Fruit fly (Drosophila melanogaster) whole organism, embryonic: ENCODE data around the gene CG18661.

Source experiments
- CG15601 ChIP-seq: fragments of 200-800 bp; sonication (Bioruptor generic); optimal IDR thresholded peaks from 3 replicates; lab custom pipeline; 2019; ENCODE audit warnings: missing biosample characterization, mild to moderate bottlenecking, missing genetic modification characterization, moderate library complexity
- CG16863 ChIP-seq: fragments of 200-800 bp; sonication (Bioruptor generic); optimal IDR thresholded peaks from 3 replicates; lab custom pipeline; 2016; ENCODE audit warnings: missing biosample characterization, missing genetic modification characterization
- CG17612 ChIP-seq: fragments of 200-800 bp; sonication (Bioruptor generic); IDR thresholded peaks from 2 replicates; pipeline ENCODE4 v1.3.6; 2022; ENCODE audit warnings: missing biosample characterization, missing genetic modification characterization
- CG2199 ChIP-seq: fragments of 200-800 bp; sonication (Bioruptor generic); IDR thresholded peaks from 3 replicates; pipeline ENCODE4 v1.3.6; 2022; ENCODE audit warnings: missing biosample characterization, missing genetic modification characterization
- CG8290 ChIP-seq, 3 experiments: fragments of 200-800 bp; sonication (Bioruptor generic); optimal IDR thresholded peaks; 2 replicates each; lab custom pipeline; 2016 to 2019; ENCODE audit warnings: missing biosample characterization in 3 of 3, missing genetic modification characterization in 3 of 3, mild to moderate bottlenecking in 2 of 3, moderate library complexity in 1 of 3
- Deaf1 ChIP-seq: fragments of 200-800 bp; optimal IDR thresholded peaks from 3 replicates; lab custom pipeline; 2019; ENCODE audit warnings: missing biosample characterization, mild to moderate bottlenecking, missing genetic modification characterization, moderate library complexity
- Eip74EF ChIP-seq, 2 experiments: fragments of 200-800 bp in 1 of 2; fragments of >200 bp in 1 of 2; sonication (Bioruptor generic) in 1 of 2; optimal IDR thresholded peaks; 2 replicates each; lab custom pipeline; 2017 to 2019; ENCODE audit warnings: missing biosample characterization in 2 of 2, missing genetic modification characterization in 2 of 2, mild to moderate bottlenecking in 1 of 2, moderate library complexity in 1 of 2
- Fer3 ChIP-seq: fragments of 200-800 bp; sonication (Bioruptor generic); optimal IDR thresholded peaks from 2 replicates; lab custom pipeline; 2018; ENCODE audit warnings: missing biosample characterization, mild to moderate bottlenecking, missing genetic modification characterization, moderate library complexity
- H15 ChIP-seq: fragments of 200-800 bp; sonication (Bioruptor generic); IDR thresholded peaks from 3 replicates; pipeline ENCODE4 v1.3.6; 2022; ENCODE audit warnings: missing biosample characterization, missing genetic modification characterization
- Hmx ChIP-seq: fragments of 200-800 bp; sonication (Bioruptor generic); optimal IDR thresholded peaks from 2 replicates; lab custom pipeline; 2016; ENCODE audit warnings: missing biosample characterization, missing genetic modification characterization
- Mad ChIP-seq: fragments of 200-800 bp; sonication (Bioruptor generic); optimal IDR thresholded peaks from 2 replicates; lab custom pipeline; 2016; ENCODE audit warnings: missing biosample characterization, missing genetic modification characterization
- Neu2 ChIP-seq: fragments of 200-800 bp; sonication (Bioruptor generic); optimal IDR thresholded peaks from 3 replicates; lab custom pipeline; 2016; ENCODE audit warnings: missing biosample characterization, missing genetic modification characterization, borderline replicate concordance
- Xbp1 ChIP-seq: fragments of 200-800 bp; sonication (Bioruptor generic); optimal IDR thresholded peaks from 3 replicates; lab custom pipeline; 2016; ENCODE audit warnings: missing biosample characterization, mild to moderate bottlenecking, missing genetic modification characterization
- abd-A ChIP-seq: fragments of 200-800 bp; sonication (Bioruptor generic); optimal IDR thresholded peaks from 3 replicates; lab custom pipeline; 2019; ENCODE audit warnings: missing biosample characterization, mild to moderate bottlenecking, missing genetic modification characterization, moderate library complexity
- eyg ChIP-seq: fragments of 200-800 bp; sonication (Bioruptor generic); optimal IDR thresholded peaks from 3 replicates; lab custom pipeline; 2016; ENCODE audit warnings: missing biosample characterization, missing genetic modification characterization
- ftz-f1 ChIP-seq: fragments of 200-800 bp; sonication (Bioruptor generic); optimal IDR thresholded peaks from 2 replicates; lab custom pipeline; 2016; ENCODE audit warnings: missing biosample characterization, missing genetic modification characterization
- gcm2 ChIP-seq: fragments of 200-800 bp; sonication (Bioruptor generic); optimal IDR thresholded peaks from 2 replicates; lab custom pipeline; 2016; ENCODE audit warnings: missing biosample characterization, missing genetic modification characterization
- gem ChIP-seq: fragments of 200-800 bp; sonication (Bioruptor generic); optimal IDR thresholded peaks from 2 replicates; lab custom pipeline; 2019; ENCODE audit warnings: missing biosample characterization, mild to moderate bottlenecking, missing genetic modification characterization, moderate library complexity
- jumu ChIP-seq: fragments of 200-800 bp; sonication (Bioruptor generic); optimal IDR thresholded peaks from 3 replicates; lab custom pipeline; 2016; ENCODE audit warnings: missing biosample characterization, missing genetic modification characterization
- kah ChIP-seq: fragments of 200-800 bp; sonication (Bioruptor generic); optimal IDR thresholded peaks from 2 replicates; lab custom pipeline; 2018; ENCODE audit warnings: missing biosample characterization, mild to moderate bottlenecking, missing genetic modification characterization
- lab ChIP-seq: fragments of 200-800 bp; sonication (Bioruptor generic); optimal IDR thresholded peaks from 3 replicates; lab custom pipeline; 2017; ENCODE audit warnings: missing biosample characterization, missing genetic modification characterization, mild to moderate bottlenecking, moderate library complexity, missing genetic modification reagents
- lilli ChIP-seq: fragments of 200-800 bp; sonication (Bioruptor generic); optimal IDR thresholded peaks from 3 replicates; lab custom pipeline; 2016; ENCODE audit warnings: missing biosample characterization, missing genetic modification characterization
- lmd ChIP-seq: fragments of 200-800 bp; sonication (Bioruptor generic); IDR thresholded peaks from 2 replicates; pipeline ENCODE4 v1.3.6; 2022; ENCODE audit warnings: missing biosample characterization, missing genetic modification characterization
- mld ChIP-seq: fragments of 200-800 bp; sonication (Bioruptor generic); IDR thresholded peaks from 3 replicates; pipeline ENCODE4 v1.3.6; 2022; ENCODE audit warnings: missing biosample characterization, missing genetic modification characterization; ENCODE audit not compliant: partially characterized antibody
- nau ChIP-seq: fragments of 200-800 bp; sonication (Bioruptor generic); optimal IDR thresholded peaks from 3 replicates; lab custom pipeline; 2017; ENCODE audit warnings: missing biosample characterization, mild to moderate bottlenecking, missing genetic modification characterization, missing genetic modification reagents
- nerfin-1 ChIP-seq: fragments of 200-800 bp; sonication (Bioruptor generic); optimal IDR thresholded peaks from 3 replicates; lab custom pipeline; 2019; ENCODE audit warnings: missing biosample characterization, mild to moderate bottlenecking, missing genetic modification characterization, moderate library complexity
- sima ChIP-seq: fragments of 200-800 bp; sonication (Bioruptor generic); optimal IDR thresholded peaks from 2 replicates; lab custom pipeline; 2016; ENCODE audit warnings: missing biosample characterization, missing genetic modification characterization
- sug ChIP-seq: fragments of 200-800 bp; optimal IDR thresholded peaks from 2 replicates; lab custom pipeline; 2019; ENCODE audit warnings: missing biosample characterization, mild to moderate bottlenecking, missing genetic modification characterization, moderate library complexity
- tup ChIP-seq: fragments of 200-800 bp; sonication (Bioruptor generic); optimal IDR thresholded peaks from 2 replicates; lab custom pipeline; 2016; ENCODE audit warnings: missing biosample characterization, mild to moderate bottlenecking, missing genetic modification characterization, moderate library complexity

CG18661 gene

DNA sequence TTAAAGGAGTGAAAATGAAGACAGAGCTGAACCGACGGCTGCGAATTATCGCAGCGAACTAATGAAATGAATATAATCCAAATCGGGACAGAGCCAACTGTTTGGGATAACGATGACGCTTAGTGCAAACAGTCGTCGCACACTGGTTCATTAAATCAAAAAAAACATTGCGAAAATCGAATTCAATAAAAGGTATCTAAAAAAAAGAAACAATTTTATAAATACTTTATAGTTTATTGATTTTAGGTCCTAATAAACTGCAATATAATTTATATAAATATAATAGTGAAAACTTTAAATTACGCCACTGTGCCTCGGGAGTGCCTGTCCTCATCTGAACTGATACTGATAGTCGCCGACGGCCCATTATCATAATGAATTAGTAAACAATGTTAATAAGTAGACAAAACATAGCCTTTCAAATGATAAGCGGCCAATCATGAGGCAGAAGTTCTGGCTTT is 38.4 kb upstream of the CG18661 start, which contains the start of gene CG31886 (continued):
- peak; percentile 55 for TF ChIP-seq lab (GFP tag; lab: Kevin White, UChicago)
- peak; percentile 55 for TF ChIP-seq gem (tag; lab: Kevin White, UChicago)
- TF ChIP-seq Neu2 (GFP tag; lab: Kevin White, UChicago): no peak
- peak; percentile 21 for TF ChIP-seq lilli (GFP tag; lab: Kevin White, UChicago)

DNA sequence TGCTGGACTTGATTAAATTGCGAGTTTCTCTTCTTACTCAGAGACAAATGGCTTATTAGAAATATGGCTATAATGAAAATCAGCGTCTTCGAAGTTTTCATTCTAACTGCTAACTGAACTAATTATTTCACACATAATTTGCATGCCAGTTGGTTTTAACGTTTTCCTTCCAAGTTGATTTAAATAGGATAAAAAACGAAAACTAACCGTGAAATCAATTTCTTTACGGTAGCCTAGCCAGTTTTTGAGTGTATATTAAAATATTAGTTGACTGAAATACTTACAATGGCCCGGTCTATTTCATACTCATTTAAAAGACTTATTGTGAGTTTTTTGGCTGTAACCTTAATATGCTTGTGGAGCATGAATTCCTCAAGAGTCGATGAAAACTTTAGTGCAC is 35.2 kb upstream of the CG18661 start, which contains the start of the genes CG9525 and CG32985:
CG9525 (minus strand) TSS at position 101 of the 400 bp plus-strand sequence.
CG32985 (plus strand) TSS at position 280 of the 400 bp plus-strand sequence.
- no peak for TF ChIP-seq jumu (GFP tag; lab: Kevin White, UChicago)
- TF ChIP-seq, all 482 proteins: peak for 0

DNA sequence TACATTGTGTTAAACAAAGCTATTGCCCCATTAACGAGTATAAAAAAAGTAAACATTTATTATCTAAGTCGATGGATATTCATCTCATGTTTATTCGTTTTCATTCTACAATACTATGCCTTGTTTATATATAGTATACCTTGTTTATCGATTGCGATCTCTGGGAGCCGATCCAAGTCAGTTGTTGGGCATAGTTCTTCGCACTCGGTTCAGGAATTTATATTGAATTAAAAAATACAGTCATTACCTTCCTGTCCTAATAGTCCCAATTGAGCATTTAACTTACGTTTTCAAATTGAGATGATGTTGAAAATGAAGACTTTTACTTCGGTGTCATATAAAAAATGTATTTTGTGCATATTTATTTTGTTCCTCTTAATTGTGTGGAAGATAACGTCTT is 32.7 kb upstream of the CG18661 start, which contains the start of gene CG32984:
CG32984 (plus strand) TSS at position 301 of the 400 bp plus-strand sequence.
- no peak for TF ChIP-seq ftz-f1 (GFP tag; lab: Kevin White, UChicago)
- no peak for TF ChIP-seq abd-A (tag; lab: Kevin White, UChicago)
- TF ChIP-seq kah (GFP tag; lab: Kevin White, UChicago): no peak
- no peak for TF ChIP-seq Eip74EF (GFP tag; optimal IDR thresholded peaks at IDR 0.05; lab: Kevin White, UChicago)
- no peak for TF ChIP-seq Mad (GFP tag; lab: Kevin White, UChicago)
- no peak for TF ChIP-seq gcm2 (GFP tag; lab: Kevin White, UChicago)
- TF ChIP-seq eyg: no peak
- no peak for TF ChIP-seq mld (GFP tag; lab: Robert Waterston, UW)
- no peak for TF ChIP-seq CG16863 (GFP tag; lab: Kevin White, UChicago)
- no peak for TF ChIP-seq Fer3 (tag; lab: Kevin White, UChicago)
- no peak for TF ChIP-seq nerfin-1 (tag; lab: Kevin White, UChicago)
- TF ChIP-seq Hmx (GFP tag; lab: Kevin White, UChicago): no peak
- TF ChIP-seq Xbp1 (GFP tag; lab: Kevin White, UChicago): no peak

DNA sequence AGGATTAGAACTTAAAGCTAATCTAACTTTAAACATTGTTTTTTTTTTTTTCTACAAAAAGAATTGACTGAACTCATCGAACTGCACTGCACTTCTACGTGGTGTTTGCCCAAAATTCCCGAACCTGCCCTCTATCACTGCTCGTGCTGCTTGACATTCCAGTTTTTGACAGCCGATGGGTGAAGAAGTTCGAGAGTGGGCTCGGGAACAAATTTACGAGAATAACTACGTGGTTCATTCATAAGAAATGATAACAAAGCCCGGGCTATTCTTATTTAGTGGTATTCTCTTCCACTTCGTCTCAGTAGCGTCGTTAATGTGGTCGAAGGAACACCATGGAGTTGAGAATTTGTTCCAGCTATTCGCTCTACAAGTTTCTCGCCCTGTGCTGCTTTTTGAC is 30.2 kb upstream of the CG18661 start, which contains the start of gene CG18088:
CG18088 (plus strand) TSS at position 301 of the 400 bp plus-strand sequence.
- peak; percentile 45 for TF ChIP-seq Deaf1 (tag; lab: Kevin White, UChicago)
- no peak for TF ChIP-seq nau (GFP tag; lab: Kevin White, UChicago)
- no peak for TF ChIP-seq tup (GFP tag; lab: Kevin White, UChicago)
- TF ChIP-seq, all 482 proteins: peak for 1

DNA sequence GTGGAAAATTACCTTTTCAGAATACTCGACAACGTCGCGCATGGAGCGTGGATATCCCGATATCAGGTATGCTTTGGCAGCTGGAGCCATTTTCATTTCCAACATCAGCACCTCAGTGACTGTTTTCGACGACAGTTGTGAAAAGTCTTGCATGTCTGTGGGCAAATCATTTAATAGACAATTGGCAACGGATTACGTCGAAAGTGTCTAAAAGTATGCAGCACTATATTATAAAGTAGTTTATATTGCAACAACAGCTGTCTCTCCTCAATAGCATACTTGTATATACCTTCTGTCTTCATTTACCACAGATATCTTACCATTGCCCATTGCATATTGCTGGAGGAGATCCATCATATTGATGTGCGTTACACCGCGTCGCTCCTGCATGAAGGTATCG is 24.5 kb upstream of the CG18661 start:
- TF ChIP-seq H15 (no peak), CG17612 (GFP tag; lab: Robert Waterston, UW) (peak; percentile 100), CG8290 (GFP tag; optimal IDR thresholded peaks at IDR 0.05; lab: Kevin White, UChicago) (peak; percentile 70), CG8290 (tag; optimal IDR thresholded peaks at IDR 0.05; lab: Kevin White, UChicago) (peak in 1 of 2 experiments; percentile 38)

DNA sequence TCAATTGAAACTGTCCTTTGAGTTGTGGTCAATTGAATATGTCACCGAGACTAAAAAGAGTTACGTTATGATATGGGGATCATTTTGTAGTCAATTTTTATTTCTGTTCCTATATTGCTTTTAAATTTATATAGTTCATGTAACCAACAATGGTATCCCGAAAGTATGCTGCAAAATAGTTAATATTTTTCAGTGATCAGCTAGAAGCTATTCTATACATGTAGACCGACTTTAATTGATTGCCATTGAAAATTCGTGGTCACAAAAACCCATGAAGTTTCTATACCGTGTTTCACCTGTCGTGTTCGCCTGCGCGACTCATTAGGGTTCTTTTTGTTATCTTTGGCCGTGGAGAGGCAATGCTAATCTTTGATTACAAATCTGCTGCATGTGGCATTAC is 22.9 kb upstream of the CG18661 start:
- TF ChIP-seq CG2199 (GFP tag; lab: Robert Waterston, UW) (peak; percentile 93), lmd (GFP tag; lab: Robert Waterston, UW) (no peak), CG15601 (peak; percentile 5), sima (GFP tag; lab: Kevin White, UChicago) (no peak), sug (peak; percentile 2)
